Worm (Caenorhabditis elegans) whole organism, L3 larva: Measurements from ENCODE around the gene T22F3.2.

Experiments
- nhr-28 ChIP-seq: fragments of 150-350 bp; optimal IDR thresholded peaks from 2 replicates; lab custom pipeline; 2014; ENCODE audit warnings: missing biosample characterization, missing genetic modification characterization
- pha-4 ChIP-seq: fragments of 150-350 bp; optimal IDR thresholded peaks from 2 replicates; lab custom pipeline; 2014; ENCODE audit warnings: missing biosample characterization, missing genetic modification reagents, missing genetic modification characterization
- pqm-1 ChIP-seq: fragments of 150-350 bp; optimal IDR thresholded peaks from 2 replicates; lab custom pipeline; 2017; ENCODE audit warnings: missing biosample characterization, missing genetic modification characterization, inconsistent platforms

- TF ChIP-seq nhr-28 (tag; lab: Kevin White, UChicago) (no peak), pha-4 (tag; lab: Kevin White, UChicago) (no peak), pqm-1 (no peak)
These were observed 43.1 kb upstream of the T22F3.2 start, which contains the start of gene nhr-222 for ce11 chrV:3543344-3543743.
